Fruit fly (Drosophila melanogaster) whole organism, embryonic: ENCODE measurements around the gene scramb2.

ENCODE experiments used
- CG10274 ChIP-seq: fragments of 200-800 bp; sonication (Bioruptor generic); optimal IDR thresholded peaks from 3 replicates; lab custom pipeline; 2017; ENCODE audit warnings: missing biosample characterization, mild to moderate bottlenecking, missing genetic modification characterization
- CG10654 ChIP-seq: fragments of 200-800 bp; sonication (Bioruptor generic); optimal IDR thresholded peaks from 2 replicates; lab custom pipeline; 2016; ENCODE audit warnings: missing biosample characterization, missing genetic modification characterization
- CG11085 ChIP-seq: fragments of 200-800 bp; sonication (Bioruptor generic); IDR thresholded peaks from 2 replicates; pipeline ENCODE4 v1.3.6; 2022; ENCODE audit warnings: missing biosample characterization, missing genetic modification characterization
- CG11398 ChIP-seq: fragments of 200-800 bp; sonication (Bioruptor generic); optimal IDR thresholded peaks from 2 replicates; lab custom pipeline; 2016; ENCODE audit warnings: missing biosample characterization, missing genetic modification characterization
- CG12219 ChIP-seq: fragments of 200-800 bp; sonication (Bioruptor generic); optimal IDR thresholded peaks from 3 replicates; lab custom pipeline; 2018; ENCODE audit warnings: missing biosample characterization, mild to moderate bottlenecking, missing genetic modification characterization
- CG15073 ChIP-seq: fragments of 200-800 bp; sonication (Bioruptor generic); optimal IDR thresholded peaks from 2 replicates; lab custom pipeline; 2016; ENCODE audit warnings: missing biosample characterization, missing genetic modification characterization
- CG15514 ChIP-seq: fragments of 200-800 bp; sonication (Bioruptor generic); optimal IDR thresholded peaks from 3 replicates; lab custom pipeline; 2017; ENCODE audit warnings: missing biosample characterization, missing genetic modification characterization, mild to moderate bottlenecking, moderate library complexity, missing genetic modification reagents
- CG32767 ChIP-seq: fragments of 200-800 bp; sonication (Bioruptor generic); IDR thresholded peaks from 2 replicates; pipeline ENCODE4 v1.3.6; 2022; ENCODE audit warnings: missing biosample characterization, missing genetic modification characterization
- CG3838 ChIP-seq: fragments of 200-800 bp; sonication (Bioruptor generic); optimal IDR thresholded peaks from 3 replicates; lab custom pipeline; 2016; ENCODE audit warnings: missing biosample characterization, missing genetic modification characterization
- CG3995 ChIP-seq: fragments of 200-800 bp; sonication (Bioruptor generic); optimal IDR thresholded peaks from 3 replicates; lab custom pipeline; 2016; ENCODE audit warnings: missing biosample characterization, missing genetic modification characterization
- CG4404 ChIP-seq: fragments of 200-800 bp; sonication (Bioruptor generic); IDR thresholded peaks from 2 replicates; pipeline ENCODE4 v1.3.6; 2022; ENCODE audit warnings: missing biosample characterization, missing genetic modification characterization
- CG4730 ChIP-seq: fragments of 200-800 bp; sonication (Bioruptor generic); IDR thresholded peaks from 2 replicates; pipeline ENCODE4 v1.3.6; 2022; ENCODE audit warnings: missing biosample characterization, missing genetic modification characterization
- CG8388 ChIP-seq: fragments of 200-800 bp; sonication (Bioruptor generic); optimal IDR thresholded peaks from 2 replicates; lab custom pipeline; 2019; ENCODE audit warnings: missing biosample characterization, mild to moderate bottlenecking, missing genetic modification characterization, moderate library complexity
- CG8478 ChIP-seq: fragments of >200 bp; optimal IDR thresholded peaks from 2 replicates; lab custom pipeline; 2018
- CG9437 ChIP-seq: fragments of 200-800 bp; sonication (Bioruptor generic); optimal IDR thresholded peaks from 2 replicates; lab custom pipeline; 2018; ENCODE audit warnings: missing biosample characterization, mild to moderate bottlenecking, missing genetic modification characterization
- CG9609 ChIP-seq: fragments of 200-800 bp; sonication (Bioruptor generic); optimal IDR thresholded peaks from 3 replicates; lab custom pipeline; 2016; ENCODE audit warnings: missing biosample characterization, missing genetic modification characterization
- Chrac-16 ChIP-seq: fragments of 200-800 bp; sonication (Bioruptor generic); optimal IDR thresholded peaks from 3 replicates; lab custom pipeline; 2016; ENCODE audit warnings: missing biosample characterization, missing genetic modification characterization
- Drgx ChIP-seq: fragments of 200-800 bp; sonication (Bioruptor generic); IDR thresholded peaks from 2 replicates; pipeline ENCODE4 v1.3.6; 2022; ENCODE audit warnings: missing biosample characterization, missing genetic modification characterization
- Fer2 ChIP-seq: fragments of 200-800 bp; sonication (Bioruptor generic); optimal IDR thresholded peaks from 2 replicates; lab custom pipeline; 2018; ENCODE audit warnings: missing biosample characterization, mild to moderate bottlenecking, missing genetic modification characterization, moderate library complexity
- H15 ChIP-seq: fragments of 200-800 bp; sonication (Bioruptor generic); IDR thresholded peaks from 3 replicates; pipeline ENCODE4 v1.3.6; 2022; ENCODE audit warnings: missing biosample characterization, missing genetic modification characterization
- HHEX ChIP-seq: fragments of 200-800 bp; sonication (Bioruptor generic); optimal IDR thresholded peaks from 3 replicates; lab custom pipeline; 2017; ENCODE audit warnings: missing biosample characterization, mild to moderate bottlenecking, missing genetic modification characterization, missing genetic modification reagents
- HLHmδ ChIP-seq: fragments of 200-800 bp; sonication (Bioruptor generic); optimal IDR thresholded peaks from 2 replicates; lab custom pipeline; 2018; ENCODE audit warnings: missing biosample characterization, mild to moderate bottlenecking, missing genetic modification characterization, moderate library complexity
- Hand ChIP-seq: fragments of 200-800 bp; sonication (Bioruptor generic); optimal IDR thresholded peaks from 2 replicates; lab custom pipeline; 2017; ENCODE audit warnings: mild to moderate bottlenecking, missing biosample characterization, missing genetic modification reagents, missing genetic modification characterization
- Myb ChIP-seq: fragments of 200-800 bp; sonication (Bioruptor generic); optimal IDR thresholded peaks from 2 replicates; lab custom pipeline; 2016; ENCODE audit warnings: missing biosample characterization, missing genetic modification characterization
- NfI ChIP-seq: fragments of 200-800 bp; sonication (Bioruptor generic); optimal IDR thresholded peaks from 3 replicates; lab custom pipeline; 2018; ENCODE audit warnings: missing biosample characterization, mild to moderate bottlenecking, missing genetic modification characterization, moderate library complexity
- Opbp ChIP-seq: fragments of 200-800 bp; sonication (Bioruptor generic); IDR thresholded peaks from 3 replicates; pipeline ENCODE4 v1.3.6; 2022; ENCODE audit warnings: missing biosample characterization, missing genetic modification characterization; ENCODE audit not compliant: partially characterized antibody
- Scr ChIP-seq: fragments of 200-800 bp; sonication (Bioruptor generic); IDR thresholded peaks from 2 replicates; pipeline ENCODE4 v1.3.6; 2022; ENCODE audit warnings: missing biosample characterization, missing genetic modification characterization; ENCODE audit not compliant: partially characterized antibody
- Taf1 ChIP-seq: fragments of 200-800 bp; sonication (Bioruptor generic); IDR thresholded peaks from 2 replicates; pipeline ENCODE4 v1.3.6; 2022; ENCODE audit warnings: missing biosample characterization, missing genetic modification characterization
- Tbp ChIP-seq: fragments of >200 bp; optimal IDR thresholded peaks from 2 replicates; lab custom pipeline; 2018; ENCODE audit warnings: missing biosample characterization, missing genetic modification characterization
- YL-1 ChIP-seq: fragments of 200-800 bp; sonication (Bioruptor generic); optimal IDR thresholded peaks from 3 replicates; lab custom pipeline; 2017; ENCODE audit warnings: missing biosample characterization, mild to moderate bottlenecking, missing genetic modification characterization
- al ChIP-seq: fragments of 200-800 bp; sonication (Bioruptor generic); IDR thresholded peaks from 2 replicates; pipeline ENCODE4 v1.3.6; 2022; ENCODE audit warnings: missing biosample characterization, missing genetic modification characterization
- ash1 ChIP-seq: fragments of 200-800 bp; sonication (Bioruptor generic); optimal IDR thresholded peaks from 2 replicates; lab custom pipeline; 2018; ENCODE audit warnings: missing biosample characterization, mild to moderate bottlenecking, missing genetic modification characterization
- az2 ChIP-seq: fragments of 200-800 bp; sonication (Bioruptor generic); optimal IDR thresholded peaks from 3 replicates; lab custom pipeline; 2016; ENCODE audit warnings: missing biosample characterization, missing genetic modification characterization
- cad ChIP-seq: fragments of >200 bp; optimal IDR thresholded peaks from 2 replicates; lab custom pipeline; 2017; ENCODE audit warnings: missing biosample characterization, missing genetic modification characterization
- chinmo ChIP-seq: fragments of 200-800 bp; sonication (Bioruptor generic); IDR thresholded peaks from 4 replicates; pipeline ENCODE4 v1.3.6; 2022; ENCODE audit warnings: missing biosample characterization, missing genetic modification characterization; ENCODE audit not compliant: partially characterized antibody
- ci ChIP-seq: fragments of 200-800 bp; sonication (Bioruptor generic); IDR thresholded peaks from 3 replicates; pipeline ENCODE4 v1.3.6; 2022; ENCODE audit warnings: missing biosample characterization, missing genetic modification characterization
- crol ChIP-seq: fragments of 200-800 bp; sonication (Bioruptor generic); IDR thresholded peaks from 2 replicates; pipeline ENCODE4 v1.3.6; 2022; ENCODE audit warnings: missing biosample characterization, missing genetic modification characterization
- da ChIP-seq: fragments of 200-800 bp; sonication (Bioruptor generic); optimal IDR thresholded peaks from 2 replicates; lab custom pipeline; 2016; ENCODE audit warnings: missing biosample characterization, missing genetic modification characterization
- emc ChIP-seq: fragments of 200-800 bp; sonication (Bioruptor generic); optimal IDR thresholded peaks from 2 replicates; lab custom pipeline; 2016; ENCODE audit warnings: missing biosample characterization, missing genetic modification characterization
- gcm ChIP-seq: fragments of 200-800 bp; sonication (Bioruptor generic); optimal IDR thresholded peaks from 2 replicates; lab custom pipeline; 2019; ENCODE audit warnings: missing biosample characterization, mild to moderate bottlenecking, missing genetic modification characterization, moderate library complexity
- klu ChIP-seq: fragments of 200-800 bp; sonication (Bioruptor generic); IDR thresholded peaks from 2 replicates; pipeline ENCODE4 v1.3.6; 2022; ENCODE audit warnings: missing biosample characterization, missing genetic modification characterization
- pnt ChIP-seq: fragments of 200-800 bp; sonication (Bioruptor generic); optimal IDR thresholded peaks from 3 replicates; lab custom pipeline; 2016; ENCODE audit warnings: missing biosample characterization, missing genetic modification characterization
- prd ChIP-seq, 3 experiments: fragments of >200 bp in 2 of 3; fragments of 200-800 bp in 1 of 3; sonication (Bioruptor generic) in 1 of 3; optimal IDR thresholded peaks in 2 of 3; IDR thresholded peaks in 1 of 3; 2 replicates in 2 of 3; 3 replicates in 1 of 3; pipeline versions ENCODE4 v1.3.6 to Lab custom; 2017 to 2022; ENCODE audit warnings: missing biosample characterization in 1 of 3, missing genetic modification characterization in 1 of 3
- psq ChIP-seq: fragments of 200-800 bp; sonication (Bioruptor generic); optimal IDR thresholded peaks from 2 replicates; lab custom pipeline; 2017; ENCODE audit warnings: missing biosample characterization, missing genetic modification characterization
- ro ChIP-seq: fragments of 200-800 bp; sonication (Bioruptor generic); IDR thresholded peaks from 2 replicates; pipeline ENCODE4 v1.3.6; 2022; ENCODE audit warnings: missing biosample characterization, missing genetic modification characterization
- schlank ChIP-seq: fragments of 200-800 bp; sonication (Bioruptor generic); optimal IDR thresholded peaks from 2 replicates; lab custom pipeline; 2018; ENCODE audit warnings: missing biosample characterization, mild to moderate bottlenecking, missing genetic modification characterization
- sna ChIP-seq: fragments of 200-800 bp; sonication (Bioruptor generic); IDR thresholded peaks from 2 replicates; pipeline ENCODE4 v1.3.6; 2022; ENCODE audit warnings: missing biosample characterization, missing genetic modification characterization; ENCODE audit not compliant: partially characterized antibody
- tgo ChIP-seq: fragments of 200-800 bp; sonication (Bioruptor generic); IDR thresholded peaks from 3 replicates; pipeline ENCODE4 v1.3.6; 2022; ENCODE audit warnings: missing biosample characterization, missing genetic modification characterization
- vfl ChIP-seq: fragments of 200-800 bp; sonication (Bioruptor generic); optimal IDR thresholded peaks from 2 replicates; lab custom pipeline; 2016; ENCODE audit warnings: missing biosample characterization, missing genetic modification characterization
- yki ChIP-seq: fragments of >200 bp; optimal IDR thresholded peaks from 3 replicates; lab custom pipeline; 2018

The scramb2 gene

DNA sequence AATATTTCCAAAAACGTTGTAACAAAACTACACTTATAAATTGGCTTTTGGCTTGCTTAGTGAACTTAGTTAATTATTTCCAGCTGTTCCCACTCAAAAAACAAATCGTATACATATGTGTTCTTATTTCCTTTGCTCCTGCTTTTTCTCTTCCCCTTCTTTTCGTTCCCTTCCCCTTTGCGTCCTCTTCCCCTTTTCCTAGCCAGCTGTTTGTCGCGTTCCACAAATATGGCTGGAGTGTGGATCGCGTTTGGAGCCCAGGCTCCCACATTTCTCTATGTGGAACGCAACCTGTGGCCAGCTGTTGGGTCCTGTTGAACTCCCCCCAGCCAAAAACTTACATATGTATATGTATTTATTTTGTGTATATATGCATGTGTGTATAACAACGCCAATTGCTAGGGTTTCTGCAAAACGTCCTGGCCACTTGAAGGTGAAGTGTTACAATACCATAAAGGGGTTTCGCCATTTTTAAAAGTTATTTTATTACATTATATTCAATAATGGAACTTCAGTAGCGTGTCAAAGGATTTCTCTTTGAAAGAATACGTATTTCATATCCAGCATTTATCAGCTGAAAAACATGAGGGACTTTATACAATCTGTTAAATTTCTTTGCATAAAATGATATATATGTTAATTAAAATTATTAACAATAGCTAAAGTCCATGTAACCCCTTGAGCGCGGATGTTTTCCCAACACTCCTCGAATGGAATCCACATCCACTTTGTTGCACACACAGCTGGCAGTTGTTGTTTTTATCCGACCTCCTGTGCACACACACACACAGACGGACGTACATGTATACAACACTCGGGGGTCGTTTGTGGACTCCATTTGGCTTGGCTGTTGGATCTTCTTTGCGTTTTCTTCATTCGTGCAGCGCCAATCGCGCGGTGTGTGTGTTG lies 25.3 kb upstream of the scramb2 start:
- TF ChIP-seq Opbp (no peak), CG4730 (GFP tag; lab: Robert Waterston, UW) (no peak), crol (GFP tag; lab: Robert Waterston, UW) (peak; percentile 90), YL-1 (no peak), schlank (tag; lab: Kevin White, UChicago) (no peak), CG9609 (GFP tag; lab: Kevin White, UChicago) (no peak), ash1 (GFP tag; lab: Kevin White, UChicago) (no peak), cad (GFP tag; lab: Kevin White, UChicago) (no peak), Chrac-16 (GFP tag; lab: Kevin White, UChicago) (no peak), CG11398 (GFP tag; lab: Kevin White, UChicago) (no peak), psq (peak; percentile 20), CG4404 (GFP tag; lab: Robert Waterston, UW) (no peak), CG8478 (lab: Kevin White, UChicago) (no peak), ro (GFP tag; lab: Robert Waterston, UW) (no peak), ci (GFP tag; lab: Robert Waterston, UW) (peak; percentile 26; the same call in 1 of the 3 replicates), CG9437 (GFP tag; lab: Kevin White, UChicago) (no peak), CG3995 (GFP tag; lab: Kevin White, UChicago) (no peak), CG15073 (GFP tag; lab: Kevin White, UChicago) (no peak), H15 (GFP tag; lab: Robert Waterston, UW) (no peak), prd (optimal IDR thresholded peaks at IDR 0.05; lab: Kevin White, UChicago) (no peak), prd (GFP tag; IDR thresholded peaks at IDR 0.05; lab: Robert Waterston, UW) (no peak), Tbp (GFP tag; lab: Kevin White, UChicago) (peak; percentile 53), yki (no peak), CG10654 (GFP tag; lab: Kevin White, UChicago) (no peak), az2 (no peak), Taf1 (no peak), HHEX (GFP tag; lab: Kevin White, UChicago) (no peak), Drgx (no peak), CG11085 (GFP tag; lab: Robert Waterston, UW) (no peak), Myb (GFP tag; lab: Kevin White, UChicago) (no peak), pnt (GFP tag; lab: Kevin White, UChicago) (no peak), klu (no peak), emc (no peak), CG12219 (GFP tag; lab: Kevin White, UChicago) (no peak), vfl (no peak), NfI (GFP tag; lab: Kevin White, UChicago) (no peak), CG8388 (GFP tag; lab: Kevin White, UChicago) (no peak), sna (no peak), chinmo (0 out of 4 replicates have a peak, but pooled peaks have one; percentile 46), da (GFP tag; lab: Kevin White, UChicago) (no peak), Fer2 (tag; lab: Kevin White, UChicago) (no peak), CG10274 (GFP tag; lab: Kevin White, UChicago) (no peak), HLHmδ (GFP tag; lab: Kevin White, UChicago) (peak; percentile 80), Hand (GFP tag; lab: Kevin White, UChicago) (no peak), al (no peak), CG15514 (peak; percentile 16), CG32767 (GFP tag; lab: Robert Waterston, UW) (peak; percentile 74; the same call in 1 of the 2 replicates), CG3838 (GFP tag; lab: Kevin White, UChicago) (no peak), tgo (GFP tag; lab: Robert Waterston, UW) (no peak), Scr (GFP tag; lab: Robert Waterston, UW) (no peak), gcm (GFP tag; lab: Kevin White, UChicago) (no peak)
